Worm (Caenorhabditis elegans) whole organism, L4/young adult: ENCODE measurements around the gene M70.2.
"Not testable (repeated sequence)": the region's sequence is repeated elsewhere in the genome, so short reads cannot be mapped to it uniquely, and the experiment has no call there.

Source experiments
- W03F9.2 ChIP-seq: fragments of 150-350 bp; optimal IDR thresholded peaks from 2 replicates; lab custom pipeline; 2014; ENCODE audit warnings: missing biosample characterization, missing genetic modification characterization
- dao-5 ChIP-seq: sonication (generic microtip); optimal IDR thresholded peaks from 2 replicates; lab custom pipeline; 2016; ENCODE audit warnings: missing genotype, missing genetic modification characterization, moderate library complexity, missing compliant biosample characterization
- him-1 ChIP-seq: sonication (generic microtip); optimal IDR thresholded peaks from 2 replicates; lab custom pipeline; 2016; ENCODE audit warnings: missing genotype, missing genetic modification reagents, missing genetic modification characterization, missing compliant biosample characterization

M70.2 gene

ce11 chrIV:2236654-2237613 is 5.9 kb upstream of the M70.2 start:
- no peak for TF ChIP-seq him-1 (tag; lab: Kevin White, UChicago)
- no peak for TF ChIP-seq W03F9.2
- TF ChIP-seq dao-5, result no peak

ce11 chrIV:2245565-2245964 is 2.7 kb downstream of the M70.2 start, which contains the start of gene M70.1:
Gene M70.1 (plus strand): TSS chrIV:2245865.
- TF ChIP-seq W03F9.2; him-1 (tag; lab: Kevin White, UChicago); dao-5: not testable (repeated sequence)

DNA sequence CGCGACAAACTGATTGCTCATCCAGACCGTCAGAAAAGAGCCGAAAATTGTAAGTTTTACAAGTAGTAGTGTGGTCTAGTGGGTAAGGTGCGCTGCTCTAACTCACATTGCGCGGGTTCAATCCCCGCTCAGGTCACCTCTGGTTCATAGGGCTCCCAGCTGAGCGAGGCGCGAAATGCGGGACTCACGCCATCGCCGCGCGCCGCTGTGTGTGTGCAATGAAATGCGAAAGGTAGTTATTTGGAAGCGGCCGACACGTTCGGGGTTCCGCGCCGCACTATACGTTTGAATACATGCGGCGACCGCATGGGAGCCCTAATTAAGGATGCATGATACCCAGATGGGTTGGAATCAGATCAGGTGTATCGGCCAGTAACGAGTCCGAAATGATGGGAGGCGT is 3.3 kb downstream of the M70.2 start:
- no peak for TF ChIP-seq W03F9.2
- TF ChIP-seq him-1 (tag; lab: Kevin White, UChicago), result no peak
- no peak for TF ChIP-seq dao-5

ce11 chrIV:2253392-2254048 is 10.7 kb downstream of the M70.2 start:
- TF ChIP-seq dao-5, result no peak
- TF ChIP-seq him-1 (tag; lab: Kevin White, UChicago), result no peak
- TF ChIP-seq W03F9.2, result no peak

ce11 chrIV:2263564-2263963 is 20.7 kb downstream of the M70.2 start, which contains the start of gene famp-1:
Gene famp-1 (minus strand): TSS chrIV:2263664.
- TF ChIP-seq W03F9.2 (no peak), dao-5 (no peak), him-1 (tag; lab: Kevin White, UChicago) (no peak)

DNA sequence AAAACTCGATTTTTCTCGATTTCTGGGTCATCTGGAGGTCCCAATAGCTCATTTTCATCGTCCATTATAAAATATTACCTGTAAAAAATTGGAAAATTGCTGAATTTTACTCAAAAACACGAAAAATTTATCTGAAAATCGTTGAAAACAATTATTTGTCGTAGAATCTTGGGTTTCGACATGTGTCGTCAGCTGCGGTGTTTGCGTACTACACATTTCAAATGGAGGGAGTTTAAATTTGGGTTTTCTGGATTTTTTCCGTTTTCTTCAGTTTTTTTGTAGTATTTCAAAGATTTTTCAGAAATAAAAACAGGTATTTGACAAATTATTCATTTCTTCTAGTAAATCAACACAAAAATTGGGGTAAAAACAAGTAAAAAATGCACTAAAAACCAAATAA is 32.7 kb downstream of the M70.2 start, which contains the start of gene M70.5:
M70.5 (minus strand) TSS at position 78 of the 400 bp plus-strand sequence.
- not testable (repeated sequence) for TF ChIP-seq dao-5; him-1 (tag; lab: Kevin White, UChicago); W03F9.2

DNA sequence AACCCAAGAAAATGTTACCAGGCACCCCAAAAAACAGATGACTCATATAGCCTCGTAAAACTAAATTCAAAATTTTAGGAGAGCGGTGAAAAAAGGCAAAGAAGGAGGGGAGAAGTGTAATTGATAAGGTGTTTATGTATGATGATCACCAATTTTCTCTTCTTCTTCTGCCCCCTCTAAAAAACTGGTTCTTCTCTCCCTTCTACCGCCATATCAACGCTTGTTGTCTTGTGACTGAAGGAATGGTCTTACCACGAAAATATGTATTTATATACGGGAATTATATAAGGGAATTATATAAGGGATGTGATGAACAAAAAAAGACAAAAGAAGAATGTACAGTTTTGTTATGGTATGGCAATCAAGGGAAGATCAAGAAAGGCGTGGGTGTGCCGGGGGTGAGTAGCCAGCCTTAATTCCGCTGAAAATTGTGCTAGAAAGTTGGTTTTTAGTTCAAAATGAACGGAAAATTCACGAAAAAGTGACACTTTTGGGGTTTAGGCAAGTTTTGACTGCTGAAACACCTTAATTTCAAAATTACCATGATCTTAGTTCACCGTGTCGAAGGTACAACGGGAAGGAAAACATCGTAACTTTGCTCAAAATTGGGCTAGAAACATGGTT is 38.6 kb downstream of the M70.2 start:
- TF ChIP-seq him-1 (tag; lab: Kevin White, UChicago), result no peak
- no peak for TF ChIP-seq W03F9.2
- no peak for TF ChIP-seq dao-5

ce11 chrIV:2284462-2285047 is 41.7 kb downstream of the M70.2 start:
- no peak for TF ChIP-seq W03F9.2
- TF ChIP-seq him-1 (tag; lab: Kevin White, UChicago), result no peak
- no peak for TF ChIP-seq dao-5

- TF ChIP-seq W03F9.2 (no peak), him-1 (tag; lab: Kevin White, UChicago) (no peak), dao-5 (no peak)
Measured at ce11 chrIV:2292119-2292518, 49.3 kb downstream of the M70.2 start.
